Fruit fly (Drosophila melanogaster) whole organism, wandering third instar larva: ENCODE measurements around the gene CG13992.
A peak's percentile ranks its signal among the peaks of the same experiment; 100 is the strongest.

Experiments used
- Abd-B ChIP-seq: fragments of >200 bp; optimal IDR thresholded peaks from 2 replicates; lab custom pipeline; 2017; ENCODE audit warnings: missing biosample characterization, missing genetic modification characterization
- CG32264 ChIP-seq: fragments of 200-800 bp; sonication (Bioruptor generic); optimal IDR thresholded peaks from 2 replicates; lab custom pipeline; 2016; ENCODE audit warnings: missing biosample characterization, missing genetic modification characterization
- CG9705 ChIP-seq: fragments of 200-800 bp; sonication (Bioruptor generic); optimal IDR thresholded peaks from 2 replicates; lab custom pipeline; 2018; ENCODE audit warnings: missing biosample characterization, mild to moderate bottlenecking, missing genetic modification characterization
- CrebA ChIP-seq: fragments of 200-800 bp; sonication (Bioruptor generic); optimal IDR thresholded peaks from 2 replicates; lab custom pipeline; 2016; ENCODE audit warnings: missing biosample characterization, mild to moderate bottlenecking, missing genetic modification characterization, borderline replicate concordance
- Dfd ChIP-seq: fragments of >200 bp; optimal IDR thresholded peaks from 2 replicates; lab custom pipeline; 2017; ENCODE audit warnings: missing biosample characterization, missing genetic modification characterization
- Dif ChIP-seq: fragments of 200-275, 200-300 bp; sonication (Bioruptor generic); optimal IDR thresholded peaks from 2 replicates; lab custom pipeline; 2018; ENCODE audit warnings: missing biosample characterization, missing genetic modification characterization; ENCODE audit not compliant: partially characterized antibody
- GATAd ChIP-seq: sonication (Bioruptor generic); optimal IDR thresholded peaks from 2 replicates; lab custom pipeline; 2016; ENCODE audit warnings: missing biosample characterization, missing genetic modification characterization
- HLH106 ChIP-seq: fragments of 200-800 bp; optimal IDR thresholded peaks from 3 replicates; lab custom pipeline; 2019; ENCODE audit warnings: missing biosample characterization, mild to moderate bottlenecking, missing genetic modification characterization, moderate library complexity
- Hnf4 ChIP-seq: fragments of 200-800 bp; sonication (Bioruptor generic); optimal IDR thresholded peaks from 2 replicates; lab custom pipeline; 2016; ENCODE audit warnings: missing biosample characterization, mild to moderate bottlenecking, missing genetic modification characterization
- Hr78 ChIP-seq: fragments of >200 bp; optimal IDR thresholded peaks from 2 replicates; lab custom pipeline; 2017; ENCODE audit warnings: missing biosample characterization, missing genetic modification characterization
- Hr83 ChIP-seq: fragments of 200-300 bp; sonication (Bioruptor generic); optimal IDR thresholded peaks from 2 replicates; lab custom pipeline; 2016; ENCODE audit warnings: missing biosample characterization, mild to moderate bottlenecking, missing genetic modification characterization, moderate library complexity; ENCODE audit not compliant: poor library complexity, severe bottlenecking
- Jra ChIP-seq: sonication (Bioruptor generic); optimal IDR thresholded peaks from 2 replicates; lab custom pipeline; 2016; ENCODE audit warnings: missing biosample characterization, missing genetic modification characterization
- Mio ChIP-seq: sonication (Bioruptor generic); optimal IDR thresholded peaks from 2 replicates; lab custom pipeline; 2016; ENCODE audit warnings: missing biosample characterization, missing genetic modification characterization
- Myc ChIP-seq: fragments of >200 bp; optimal IDR thresholded peaks from 2 replicates; lab custom pipeline; 2017
- N ChIP-seq: fragments of >200 bp; optimal IDR thresholded peaks from 2 replicates; lab custom pipeline; 2018; ENCODE audit warnings: missing biosample characterization, missing external identifiers, missing genetic modification characterization
- OdsH ChIP-seq: fragments of 200-800 bp; sonication (Bioruptor generic); optimal IDR thresholded peaks from 2 replicates; lab custom pipeline; 2016; ENCODE audit warnings: missing biosample characterization, mild to moderate bottlenecking, missing genetic modification characterization
- Rel ChIP-seq, 2 experiments: fragments of 200-800 bp; sonication (Bioruptor generic) in 1 of 2; optimal IDR thresholded peaks; 2 replicates in 1 of 2; 3 replicates in 1 of 2; lab custom pipeline; 2016 to 2019; ENCODE audit warnings: mild to moderate bottlenecking in 2 of 2, missing biosample characterization in 2 of 2, missing genetic modification characterization in 2 of 2, moderate library complexity in 1 of 2
- Sp1 ChIP-seq: fragments of 200-800 bp; sonication (Bioruptor generic); optimal IDR thresholded peaks from 3 replicates; lab custom pipeline; 2019; ENCODE audit warnings: missing biosample characterization, mild to moderate bottlenecking, missing genetic modification characterization, moderate library complexity
- Vsx2 ChIP-seq: fragments of 200-300, 225-300 bp; sonication (Bioruptor generic); optimal IDR thresholded peaks from 2 replicates; lab custom pipeline; 2018; ENCODE audit warnings: missing biosample characterization, missing genetic modification characterization; ENCODE audit not compliant: partially characterized antibody
- br ChIP-seq: fragments of 200-800 bp; sonication (Bioruptor generic); optimal IDR thresholded peaks from 2 replicates; lab custom pipeline; 2016; ENCODE audit warnings: missing biosample characterization, missing genetic modification characterization
- brk ChIP-seq: fragments of 200-800 bp; sonication (Bioruptor generic); optimal IDR thresholded peaks from 2 replicates; lab custom pipeline; 2016; ENCODE audit warnings: missing biosample characterization, mild to moderate bottlenecking, missing genetic modification characterization
- dl ChIP-seq, 2 experiments: fragments of 175-275, 200-275 bp in 1 of 2; fragments of 200-275 bp in 1 of 2; sonication (Bioruptor generic); optimal IDR thresholded peaks; lab custom pipeline; 2018; ENCODE audit warnings: mild to moderate bottlenecking in 2 of 2, missing biosample characterization in 2 of 2, missing genetic modification characterization in 2 of 2, moderate library complexity in 2 of 2; ENCODE audit not compliant: partially characterized antibody in 2 of 2, insufficient read depth in 1 of 2
- dmrt93B ChIP-seq: fragments of 200-800 bp; sonication (Bioruptor generic); optimal IDR thresholded peaks from 2 replicates; lab custom pipeline; 2018; ENCODE audit warnings: missing biosample characterization, mild to moderate bottlenecking, missing genetic modification characterization
- dsf ChIP-seq: sonication (Bioruptor generic); optimal IDR thresholded peaks from 2 replicates; lab custom pipeline; 2016; ENCODE audit warnings: missing biosample characterization, missing genetic modification characterization, borderline replicate concordance
- ey ChIP-seq: fragments of 200-800 bp; sonication (Bioruptor generic); optimal IDR thresholded peaks from 2 replicates; lab custom pipeline; 2016; ENCODE audit warnings: missing biosample characterization, missing genetic modification characterization
- foxo ChIP-seq, 2 experiments: fragments of 200-800 bp; sonication (Bioruptor generic); optimal IDR thresholded peaks; 2 replicates in 1 of 2; 3 replicates in 1 of 2; lab custom pipeline; 2016 to 2017; ENCODE audit warnings: missing biosample characterization in 2 of 2, missing genetic modification characterization in 2 of 2
- fru ChIP-seq: fragments of 200-800 bp; sonication (Bioruptor generic); optimal IDR thresholded peaks from 3 replicates; lab custom pipeline; 2016; ENCODE audit warnings: missing biosample characterization, mild to moderate bottlenecking, missing genetic modification characterization
- h ChIP-seq: fragments of 200-800 bp; sonication (Bioruptor generic); optimal IDR thresholded peaks from 3 replicates; lab custom pipeline; 2016; ENCODE audit warnings: missing biosample characterization, mild to moderate bottlenecking, missing genetic modification characterization
- jim ChIP-seq: fragments of 175-275, 200-325 bp; sonication (Bioruptor generic); optimal IDR thresholded peaks from 2 replicates; lab custom pipeline; 2016; ENCODE audit warnings: missing biosample characterization, mild to moderate bottlenecking, missing genetic modification characterization
- lola ChIP-seq: fragments of >200 bp; optimal IDR thresholded peaks from 2 replicates; lab custom pipeline; 2017; ENCODE audit warnings: missing biosample characterization, missing genetic modification characterization
- pan ChIP-seq: fragments of >200 bp; optimal IDR thresholded peaks from 2 replicates; lab custom pipeline; 2017
- psq ChIP-seq: fragments of 200-800 bp; sonication (Bioruptor generic); optimal IDR thresholded peaks from 3 replicates; lab custom pipeline; 2017; ENCODE audit warnings: missing biosample characterization, mild to moderate bottlenecking, missing genetic modification characterization, moderate library complexity
- rgr ChIP-seq: fragments of 200-800 bp; sonication (Bioruptor generic); optimal IDR thresholded peaks from 3 replicates; lab custom pipeline; 2016; ENCODE audit warnings: missing biosample characterization, mild to moderate bottlenecking, missing genetic modification characterization
- sage ChIP-seq: fragments of 200-800 bp; sonication (Bioruptor generic); optimal IDR thresholded peaks from 2 replicates; lab custom pipeline; 2016; ENCODE audit warnings: missing biosample characterization, mild to moderate bottlenecking, missing genetic modification characterization
- sv ChIP-seq: fragments of 200-800 bp; sonication (Bioruptor generic); optimal IDR thresholded peaks from 3 replicates; lab custom pipeline; 2016; ENCODE audit warnings: missing biosample characterization, missing genetic modification characterization
- tai ChIP-seq: sonication (Bioruptor generic); optimal IDR thresholded peaks from 2 replicates; lab custom pipeline; 2016; ENCODE audit warnings: missing biosample characterization, missing genetic modification characterization
- usp ChIP-seq: fragments of >200 bp; optimal IDR thresholded peaks from 2 replicates; lab custom pipeline; 2017; ENCODE audit warnings: missing biosample characterization, missing genetic modification characterization
- woc ChIP-seq: sonication (Bioruptor generic); optimal IDR thresholded peaks from 2 replicates; lab custom pipeline; 2016; ENCODE audit warnings: missing biosample characterization, mild to moderate bottlenecking, missing genetic modification characterization

CG13992 gene

DNA sequence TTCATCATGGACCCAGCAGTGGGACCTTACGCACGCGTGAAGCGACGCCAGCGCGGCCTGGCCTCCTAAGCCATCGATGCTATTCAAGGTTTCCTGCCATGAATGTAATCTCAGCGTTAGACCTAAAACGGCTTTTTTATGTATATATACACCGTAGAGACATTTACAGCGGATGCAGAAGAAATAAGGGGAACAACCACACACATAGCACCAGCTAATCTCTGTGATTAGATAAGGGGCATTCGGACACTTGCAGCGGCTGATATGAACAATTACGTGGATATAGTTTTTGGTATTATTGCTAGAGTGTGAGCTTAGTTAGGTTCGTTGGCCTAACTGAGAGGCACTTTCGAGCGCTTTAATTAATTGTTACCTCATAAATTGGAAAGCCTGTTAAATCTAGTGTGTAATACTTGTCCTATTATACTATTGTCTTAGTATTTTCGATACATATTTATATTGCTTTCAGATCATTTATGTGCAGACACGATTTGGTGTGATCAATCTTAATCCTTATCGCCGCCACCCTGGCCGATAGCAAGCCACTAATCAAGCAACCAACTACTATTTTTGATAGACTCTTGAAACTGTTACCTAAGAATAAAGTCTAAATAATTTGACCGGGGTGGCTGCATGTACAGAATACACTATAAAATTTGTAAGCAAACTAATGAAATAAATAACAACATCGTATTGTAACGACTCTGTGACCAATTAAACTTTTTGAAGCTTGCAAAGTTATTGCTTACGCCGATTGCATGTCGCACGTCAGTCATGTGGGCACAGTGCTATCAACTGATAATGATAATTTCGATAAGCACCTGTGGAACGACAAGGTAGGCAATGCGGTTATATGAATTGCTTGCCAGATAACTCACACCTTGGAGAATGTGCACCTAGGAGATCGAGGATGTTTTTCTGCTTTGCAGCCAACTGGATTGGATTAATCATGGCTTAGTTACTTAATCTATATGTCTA, 20.9 kb upstream of the CG13992 start:
- TF ChIP-seq fru (GFP tag; lab: Kevin White, UChicago) (no peak), GATAd (GFP tag; lab: Kevin White, UChicago) (no peak), tai (GFP tag; lab: Kevin White, UChicago) (no peak), dmrt93B (GFP tag; lab: Kevin White, UChicago) (no peak), h (GFP tag; lab: Kevin White, UChicago) (peak; percentile 39), Rel (GFP tag; optimal IDR thresholded peaks at IDR 0.05; lab: Kevin White, UChicago) (no peak), Rel (tag; optimal IDR thresholded peaks at IDR 0.05; lab: Kevin White, UChicago) (peak; percentile 93), pan (lab: Kevin White, UChicago) (no peak)

DNA sequence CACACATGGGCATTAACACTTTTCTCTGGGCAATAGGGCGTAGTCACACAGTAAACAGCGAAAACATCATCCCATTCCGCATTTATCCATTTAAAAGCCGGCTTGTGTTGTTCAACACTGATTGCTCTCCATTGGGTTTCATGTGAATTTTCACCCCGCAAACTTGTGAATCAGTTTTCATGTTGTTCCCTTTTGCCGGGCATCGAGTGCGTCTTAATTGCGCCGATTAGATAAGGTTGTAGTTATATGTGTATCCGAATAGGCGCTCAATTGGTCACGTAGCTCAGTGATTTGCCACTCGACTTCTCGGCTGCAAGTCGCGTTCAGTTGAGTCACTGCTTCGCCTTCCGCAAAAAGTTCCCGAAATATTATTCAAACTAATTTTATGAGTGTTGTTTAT, 19.4 kb upstream of the CG13992 start:
- TF ChIP-seq fru (GFP tag; lab: Kevin White, UChicago) (no peak), sage (GFP tag; lab: Kevin White, UChicago) (no peak), jim (GFP tag; lab: Kevin White, UChicago) (no peak), h (GFP tag; lab: Kevin White, UChicago) (peak; percentile 3), CrebA (no peak), OdsH (peak; percentile 11), Dif (GFP tag; lab: Kevin White, UChicago) (no peak), Rel (GFP tag; optimal IDR thresholded peaks at IDR 0.05; lab: Kevin White, UChicago) (no peak), Rel (tag; optimal IDR thresholded peaks at IDR 0.05; lab: Kevin White, UChicago) (peak; percentile 43)

DNA sequence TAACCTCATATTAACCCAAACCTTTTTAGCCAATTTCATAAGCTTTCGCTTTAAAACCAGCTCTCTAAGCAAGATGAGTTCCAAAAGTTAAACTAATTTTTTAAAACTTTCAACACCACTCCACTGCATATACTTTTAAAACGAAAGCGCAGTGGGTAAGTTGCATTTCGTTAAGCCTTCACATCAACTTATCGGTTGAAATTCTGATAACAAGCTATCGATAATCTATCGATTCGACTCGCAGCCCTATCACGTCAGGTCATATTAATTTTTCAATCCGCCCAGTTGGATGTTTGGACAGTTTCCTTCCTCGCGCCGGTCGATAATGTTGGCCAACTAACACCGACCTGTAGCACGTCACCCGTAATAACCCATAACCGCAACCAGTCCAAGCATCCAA, 18.5 kb upstream of the CG13992 start, which contains the start of gene ifc:
Gene ifc, plus strand, starts transcription at position 255 of the 400 bp plus-strand sequence.
- no peak for TF ChIP-seq GATAd (GFP tag; lab: Kevin White, UChicago)
- peak; percentile 53 for TF ChIP-seq br (GFP tag; lab: Kevin White, UChicago)
- no peak for TF ChIP-seq Abd-B (GFP tag; lab: Kevin White, UChicago)
- no peak for TF ChIP-seq Rel (GFP tag; optimal IDR thresholded peaks at IDR 0.05; lab: Kevin White, UChicago)
- peak; percentile 46 for TF ChIP-seq Rel (tag; optimal IDR thresholded peaks at IDR 0.05; lab: Kevin White, UChicago)
- TF ChIP-seq Myc (lab: Kevin White, UChicago), result no peak
- no peak for TF ChIP-seq CrebA
- TF ChIP-seq lola, result no peak
- peak in 1 of 2 experiments; percentile 52 for TF ChIP-seq foxo (GFP tag; optimal IDR thresholded peaks at IDR 0.05; lab: Kevin White, UChicago)
- no peak for TF ChIP-seq jim (GFP tag; lab: Kevin White, UChicago)
- TF ChIP-seq sv (GFP tag; lab: Kevin White, UChicago), result peak; percentile 42
- TF ChIP-seq dl (GFP tag; optimal IDR thresholded peaks at IDR 0.05; lab: Kevin White, UChicago; ENCODE audit: insufficient read depth in 1 of 2, partially characterized antibody in 2 of 2), result no peak
- peak; percentile 98 for TF ChIP-seq N (GFP tag; lab: Kevin White, UChicago)
- TF ChIP-seq dsf, result no peak
- peak; percentile 30 for TF ChIP-seq ey
- TF ChIP-seq OdsH, result peak; percentile 51
- peak; percentile 61 for TF ChIP-seq Dif (GFP tag; lab: Kevin White, UChicago)
- TF ChIP-seq dmrt93B (GFP tag; lab: Kevin White, UChicago), result no peak
- TF ChIP-seq Hnf4 (GFP tag; lab: Kevin White, UChicago), result no peak
- peak; percentile 47 for TF ChIP-seq fru (GFP tag; lab: Kevin White, UChicago)
- TF ChIP-seq Mio (GFP tag; lab: Kevin White, UChicago), result no peak
- TF ChIP-seq CG9705 (GFP tag; lab: Kevin White, UChicago), result peak; percentile 10
- TF ChIP-seq HLH106 (tag; lab: Kevin White, UChicago), result peak; percentile 60
- TF ChIP-seq Hr78 (GFP tag; lab: Kevin White, UChicago), result peak; percentile 66
- TF ChIP-seq Dfd, result no peak
- TF ChIP-seq CG32264, result no peak
- no peak for TF ChIP-seq pan (lab: Kevin White, UChicago)
- TF ChIP-seq tai (GFP tag; lab: Kevin White, UChicago), result no peak
- peak; percentile 64 for TF ChIP-seq h (GFP tag; lab: Kevin White, UChicago)
- no peak for TF ChIP-seq sage (GFP tag; lab: Kevin White, UChicago)
- peak; percentile 30 for TF ChIP-seq psq (GFP tag; lab: Kevin White, UChicago)
- TF ChIP-seq Hr83 (GFP tag; lab: Kevin White, UChicago), result peak; percentile 87
- TF ChIP-seq usp, result no peak
- TF ChIP-seq Jra, result no peak
- TF ChIP-seq Sp1 (GFP tag; lab: Kevin White, UChicago), result peak; percentile 8
- no peak for TF ChIP-seq brk (GFP tag; lab: Kevin White, UChicago)
- no peak for TF ChIP-seq Vsx2 (GFP tag; lab: Kevin White, UChicago)
- peak; percentile 54 for TF ChIP-seq rgr (GFP tag; lab: Kevin White, UChicago)
- peak; percentile 39 for TF ChIP-seq woc (GFP tag; lab: Kevin White, UChicago)
